Worm (Caenorhabditis elegans): ENCODE data around the gene T07H8.11.

T07H8.11 gene

DNA sequence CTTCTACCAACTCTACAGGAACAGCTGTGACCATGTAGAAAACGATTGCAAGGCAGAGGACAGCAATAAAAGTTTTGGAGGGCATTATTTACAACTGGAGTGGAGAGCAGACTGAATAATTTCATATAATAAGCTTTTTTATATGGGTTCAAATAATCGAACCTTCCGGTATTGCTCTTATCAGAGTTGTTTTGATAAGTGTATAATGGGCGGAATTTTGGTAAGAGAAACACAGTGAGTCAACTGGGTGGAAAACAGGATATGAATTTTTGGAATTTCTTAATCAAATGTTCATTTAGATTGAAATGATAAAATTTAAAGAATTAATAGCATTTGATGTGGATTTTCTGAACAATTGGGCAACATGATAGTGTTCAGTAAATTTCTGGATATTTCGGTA is 1.4 kb downstream of the T07H8.11 start, which contains the start of gene Y57E12B.11:
Y57E12B.11 (minus strand) TSS at position 101 of the 400 bp plus-strand sequence.
- TF ChIP-seq ztf-11 (tag; optimal IDR thresholded peaks at IDR 0.05) (no peak), zip-8 (tag; optimal IDR thresholded peaks at IDR 0.05) (no peak), bed-3 (GFP tag; optimal IDR thresholded peaks at IDR 0.05) (no peak), sptf-1 (tag; optimal IDR thresholded peaks at IDR 0.05) (no peak), unc-39 (tag; optimal IDR thresholded peaks at IDR 0.05) (no peak), cnd-1 (tag; optimal IDR thresholded peaks at IDR 0.05) (no peak), pha-4 (tag; optimal IDR thresholded peaks at IDR 0.05) (no peak), flh-1 (GFP tag; optimal IDR thresholded peaks at IDR 0.05) (no peak), ceh-83 (GFP tag; optimal IDR thresholded peaks at IDR 0.05) (no peak), tbx-8 (GFP tag; optimal IDR thresholded peaks at IDR 0.05) (no peak), mab-5 (tag; optimal IDR thresholded peaks at IDR 0.05) (no peak), M03D4.4 (tag; optimal IDR thresholded peaks at IDR 0.05) (no peak), ham-2 (GFP tag; optimal IDR thresholded peaks at IDR 0.05) (no peak), nhr-28 (tag; optimal IDR thresholded peaks at IDR 0.05) (no peak)

DNA sequence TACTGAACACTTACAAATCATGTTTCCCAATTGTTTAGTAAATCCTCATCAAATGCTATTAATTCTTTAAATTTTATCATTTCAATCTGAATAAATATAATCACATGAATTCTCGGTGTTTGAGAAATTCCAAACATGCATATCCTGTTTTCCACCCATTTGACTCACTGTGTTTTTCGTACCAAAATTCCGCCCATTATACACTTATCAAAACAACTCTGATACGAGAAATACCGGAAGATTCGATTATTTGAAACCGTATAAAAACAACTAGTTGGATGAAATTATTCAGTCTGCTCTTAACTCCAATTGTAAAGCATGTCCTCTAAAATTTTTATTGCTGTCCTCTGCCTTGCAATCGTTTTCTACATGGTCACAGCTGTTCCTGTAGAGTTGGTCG is 3.0 kb downstream of the T07H8.11 start, which contains the start of gene Y57E12B.1:
Y57E12B.1 (plus strand) TSS at position 301 of the 400 bp plus-strand sequence.
- no peak for TF ChIP-seq nhr-237 (tag; optimal IDR thresholded peaks at IDR 0.05)
- TF ChIP-seq unc-62 (GFP tag; optimal IDR thresholded peaks at IDR 0.05) = no peak
- no peak for TF ChIP-seq ceh-83 (GFP tag; optimal IDR thresholded peaks at IDR 0.05)
- TF ChIP-seq drap-1 (GFP tag; optimal IDR thresholded peaks at IDR 0.05) = no peak
- no peak for TF ChIP-seq sptf-1 (tag; optimal IDR thresholded peaks at IDR 0.05)
- TF ChIP-seq unc-39 (tag; optimal IDR thresholded peaks at IDR 0.05) = no peak
- TF ChIP-seq unc-120 (tag; optimal IDR thresholded peaks at IDR 0.05; ENCODE audit: poor library complexity, severe bottlenecking) = no peak
- TF ChIP-seq tbx-8 (GFP tag; optimal IDR thresholded peaks at IDR 0.05) = no peak
- TF ChIP-seq nhr-28 (tag; optimal IDR thresholded peaks at IDR 0.05) = no peak
- TF ChIP-seq pha-4 (tag; optimal IDR thresholded peaks at IDR 0.05) = no peak
- TF ChIP-seq hlh-1 (tag; optimal IDR thresholded peaks at IDR 0.05) = no peak
- TF ChIP-seq nhr-12 (tag; optimal IDR thresholded peaks at IDR 0.05) = no peak
- no peak for TF ChIP-seq zip-8 (tag; optimal IDR thresholded peaks at IDR 0.05)
- no peak for TF ChIP-seq snpc-4 (tag; optimal IDR thresholded peaks at IDR 0.05)
- TF ChIP-seq ceh-43 (GFP tag; optimal IDR thresholded peaks at IDR 0.05) = no peak

DNA sequence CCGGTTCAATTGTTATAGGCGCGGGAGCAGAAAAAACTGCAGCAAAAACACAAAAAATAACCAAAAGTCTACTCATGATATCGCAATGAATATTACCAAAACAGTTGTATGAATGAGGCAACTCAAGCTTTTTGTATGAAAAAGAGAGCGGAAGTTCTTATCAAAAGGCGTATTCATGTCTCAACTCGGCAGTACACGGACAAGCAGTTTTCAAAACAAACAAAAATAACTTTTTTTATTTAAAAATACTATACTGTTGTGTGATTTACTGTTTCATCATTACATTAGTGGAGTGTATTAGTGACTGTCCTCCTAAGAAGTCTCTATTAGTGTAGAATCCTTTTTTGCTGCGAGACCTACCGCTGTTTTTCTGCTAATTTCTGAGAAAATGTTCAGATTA is 3.8 kb downstream of the T07H8.11 start, which contains the start of gene Y57E12B.4:
Y57E12B.4 (minus strand) TSS at position 101 of the 400 bp plus-strand sequence.
- TF ChIP-seq sem-2 (GFP tag; optimal IDR thresholded peaks at IDR 0.05) (no peak), nhr-2 (tag; optimal IDR thresholded peaks at IDR 0.05) (no peak), ces-1 (GFP tag; optimal IDR thresholded peaks at IDR 0.05) (no peak), nhr-76 (tag; optimal IDR thresholded peaks at IDR 0.05) (no peak), snpc-4 (tag; optimal IDR thresholded peaks at IDR 0.05) (no peak), nhr-237 (tag; optimal IDR thresholded peaks at IDR 0.05) (no peak)

DNA sequence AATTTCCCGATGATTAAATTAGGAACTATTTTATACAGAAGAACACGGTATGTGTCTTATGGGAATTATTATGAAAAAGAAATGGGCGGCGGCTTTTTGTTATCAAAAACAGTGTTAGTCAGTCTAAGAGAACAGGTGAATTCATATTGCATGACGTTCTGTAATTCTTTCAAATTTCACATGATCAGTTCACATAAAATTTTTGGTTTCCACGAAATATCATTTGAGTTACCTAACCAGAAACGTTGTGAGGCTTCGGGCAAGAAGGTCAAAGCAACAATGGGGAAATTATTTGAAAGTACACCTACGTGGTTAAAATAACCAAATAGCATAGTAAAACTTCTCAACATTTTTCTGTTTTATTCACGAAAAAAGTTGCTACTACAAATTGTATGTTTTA is 15.3 kb downstream of the T07H8.11 start, which contains the start of gene Y57E12B.10:
Y57E12B.10 (minus strand) TSS at position 101 of the 400 bp plus-strand sequence.
- TF ChIP-seq pha-4 (tag; optimal IDR thresholded peaks at IDR 0.05) = no peak
- TF ChIP-seq sem-2 (GFP tag; optimal IDR thresholded peaks at IDR 0.05) = no peak
- TF ChIP-seq mep-1 (tag; optimal IDR thresholded peaks at IDR 0.05) = no peak
- no peak for TF ChIP-seq hlh-1 (tag; optimal IDR thresholded peaks at IDR 0.05)
- TF ChIP-seq elt-1 (tag; optimal IDR thresholded peaks at IDR 0.05; ENCODE audit: borderline replicate concordance, insufficient read depth) = no peak
- TF ChIP-seq tbx-8 (GFP tag; optimal IDR thresholded peaks at IDR 0.05) = no peak
- no peak for TF ChIP-seq nhr-12 (tag; optimal IDR thresholded peaks at IDR 0.05)
- no peak for TF ChIP-seq unc-120 (tag; optimal IDR thresholded peaks at IDR 0.05; ENCODE audit: poor library complexity, severe bottlenecking)
- TF ChIP-seq M03D4.4 (tag; optimal IDR thresholded peaks at IDR 0.05) = no peak
- no peak for TF ChIP-seq unc-62 (GFP tag; optimal IDR thresholded peaks at IDR 0.05)
- no peak for TF ChIP-seq sptf-1 (tag; optimal IDR thresholded peaks at IDR 0.05)
- TF ChIP-seq nhr-2 (tag; optimal IDR thresholded peaks at IDR 0.05) = no peak
- no peak for TF ChIP-seq ztf-11 (tag; optimal IDR thresholded peaks at IDR 0.05)
- no peak for TF ChIP-seq mab-5 (tag; optimal IDR thresholded peaks at IDR 0.05)
- no peak for TF ChIP-seq ceh-83 (GFP tag; optimal IDR thresholded peaks at IDR 0.05)
- TF ChIP-seq lin-13 (tag; optimal IDR thresholded peaks at IDR 0.05) = no peak

DNA sequence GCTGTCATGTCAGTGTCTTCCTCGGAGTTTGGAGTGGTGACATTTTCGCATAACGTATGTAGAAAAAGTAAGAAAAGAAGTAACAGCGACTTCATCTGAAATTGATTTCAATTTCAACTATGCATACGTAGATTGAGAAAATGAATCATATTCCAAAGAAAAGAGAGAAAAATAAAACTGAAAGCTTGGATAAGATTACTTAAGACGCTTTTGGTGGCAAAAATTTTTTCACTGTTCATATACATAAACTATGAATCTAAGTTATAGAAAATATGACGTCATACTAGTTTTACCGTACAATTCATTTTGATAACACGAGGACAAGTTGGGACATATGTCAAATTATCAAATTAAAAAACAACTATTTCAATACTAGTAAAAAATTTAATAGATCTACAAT is 17.0 kb downstream of the T07H8.11 start, which contains the start of gene lipl-6:
lipl-6 (minus strand) TSS at position 101 of the 400 bp plus-strand sequence.
- TF ChIP-seq unc-39 (tag; optimal IDR thresholded peaks at IDR 0.05) (no peak), nhr-76 (tag; optimal IDR thresholded peaks at IDR 0.05) (no peak), bed-3 (GFP tag; optimal IDR thresholded peaks at IDR 0.05) (no peak), zip-8 (tag; optimal IDR thresholded peaks at IDR 0.05) (peak; percentile 87), snpc-4 (tag; optimal IDR thresholded peaks at IDR 0.05) (no peak), nhr-28 (tag; optimal IDR thresholded peaks at IDR 0.05) (no peak)
